Worm (Caenorhabditis elegans) whole organism, L3 larva: ENCODE data around the gene C18H7.11.

ENCODE experiments used
- egl-5 ChIP-seq: fragments of 150-350 bp; optimal IDR thresholded peaks from 2 replicates; lab custom pipeline; 2017; ENCODE audit warnings: missing biosample characterization, missing genetic modification reagents, missing genetic modification characterization, inconsistent platforms
- jun-1 ChIP-seq: fragments of 150-350 bp; optimal IDR thresholded peaks from 2 replicates; lab custom pipeline; 2014; ENCODE audit warnings: missing biosample characterization, missing genetic modification reagents, missing genetic modification characterization
- lin-39 ChIP-seq: fragments of 150-350 bp; optimal IDR thresholded peaks from 2 replicates; lab custom pipeline; 2018; ENCODE audit warnings: missing biosample characterization, missing genetic modification reagents, missing genetic modification characterization
- mdl-1 ChIP-seq: fragments of 150-350 bp; optimal IDR thresholded peaks from 2 replicates; lab custom pipeline; 2014; ENCODE audit warnings: missing biosample characterization, missing genetic modification characterization
- nhr-12 ChIP-seq: fragments of 150-350 bp; optimal IDR thresholded peaks from 2 replicates; lab custom pipeline; 2014; ENCODE audit warnings: missing biosample characterization, missing genetic modification characterization
- nhr-76 ChIP-seq: fragments of 150-350 bp; sonication (generic microtip); optimal IDR thresholded peaks from 5 replicates; lab custom pipeline; 2014; ENCODE audit warnings: missing biosample characterization, missing genetic modification characterization
- pqm-1 ChIP-seq: fragments of 150-350 bp; optimal IDR thresholded peaks from 2 replicates; lab custom pipeline; 2017; ENCODE audit warnings: missing biosample characterization, missing genetic modification characterization, inconsistent platforms
- unc-62 ChIP-seq: fragments of 150-350 bp; sonication (generic microtip); optimal IDR thresholded peaks from 4 replicates; lab custom pipeline; 2014; ENCODE audit warnings: missing biosample characterization, missing genetic modification reagents, missing genetic modification characterization

- TF ChIP-seq pqm-1 (tag; lab: Kevin White, UChicago) (no peak), mdl-1 (no peak), lin-39 (no peak), egl-5 (no peak), unc-62 (GFP tag; lab: Kevin White, UChicago) (no peak), jun-1 (tag; lab: Kevin White, UChicago) (no peak), nhr-12 (tag; lab: Kevin White, UChicago) (no peak), nhr-76 (no peak)
Measured at ce11 chrIV:605431-605830, 8.7 kb downstream of the C18H7.11 start.
